Worm (Caenorhabditis elegans) whole organism, L4 larva: ENCODE results near the gene fbxb-45.
"Not testable (repeated sequence)": the region's sequence is repeated elsewhere in the genome, so short reads cannot be mapped to it uniquely, and the experiment has no call there.

Experiments
- T20F7.1 ChIP-seq: fragments of 200-800 bp; sonication (Bioruptor generic); optimal IDR thresholded peaks from 2 replicates; lab custom pipeline; 2018; ENCODE audit warnings: mild to moderate bottlenecking, missing genetic modification characterization, missing compliant biosample characterization
- T26A8.4 ChIP-seq: fragments of 200-800 bp; sonication (Bioruptor generic); IDR thresholded peaks from 2 replicates; pipeline ENCODE4 v1.3.6; 2022; ENCODE audit warnings: missing genetic modification characterization, missing compliant biosample characterization
- Y5F2A.4 ChIP-seq: fragments of 200-800 bp; sonication (Bioruptor generic); optimal IDR thresholded peaks from 2 replicates; lab custom pipeline; 2018; ENCODE audit warnings: mild to moderate bottlenecking, missing genetic modification characterization, missing compliant biosample characterization
- ama-1 ChIP-seq: fragments of 150-350 bp; optimal IDR thresholded peaks from 2 replicates; lab custom pipeline; 2014; ENCODE audit warnings: inconsistent platforms, mixed read lengths
- ctbp-1 ChIP-seq: fragments of 200-800 bp; sonication (Bioruptor generic); IDR thresholded peaks from 2 replicates; pipeline ENCODE4 v1.3.6; 2022; ENCODE audit warnings: missing genetic modification reagents, missing genetic modification characterization, missing compliant biosample characterization
- dpl-1 ChIP-seq: fragments of 150-350 bp; optimal IDR thresholded peaks from 2 replicates; lab custom pipeline; 2014; ENCODE audit warnings: missing biosample characterization, missing genetic modification reagents, missing genetic modification characterization
- duxl-1 ChIP-seq: sonication (generic microtip); optimal IDR thresholded peaks from 2 replicates; lab custom pipeline; 2016; ENCODE audit warnings: mild to moderate bottlenecking, missing genetic modification characterization, moderate library complexity, missing compliant biosample characterization; ENCODE audit not compliant: poor library complexity
- fos-1 ChIP-seq: fragments of 150-350 bp; optimal IDR thresholded peaks from 2 replicates; lab custom pipeline; 2014; ENCODE audit warnings: missing biosample characterization, missing genetic modification characterization
- hif-1 ChIP-seq, 2 experiments: sonication (generic microtip); optimal IDR thresholded peaks; 2 replicates each; lab custom pipeline; 2016 to 2017; ENCODE audit warnings: missing compliant biosample characterization in 2 of 2, missing genetic modification characterization in 2 of 2, missing genetic modification reagents in 2 of 2, missing genotype in 2 of 2, mild to moderate bottlenecking in 1 of 2
- hmg-1.1 ChIP-seq: fragments of 200-800 bp; sonication (Bioruptor generic); IDR thresholded peaks from 2 replicates; pipeline ENCODE4 v1.3.6; 2022; ENCODE audit warnings: missing genetic modification reagents, missing genetic modification characterization, missing compliant biosample characterization
- lim-7 ChIP-seq: fragments of 200-800 bp; sonication (Bioruptor generic); IDR thresholded peaks from 2 replicates; pipeline ENCODE4 v1.3.6; 2022; ENCODE audit warnings: missing genetic modification characterization, missing compliant biosample characterization
- lsy-2 ChIP-seq, 2 experiments: fragments of 150-350 bp in 1 of 2; sonication (generic microtip) in 1 of 2; optimal IDR thresholded peaks; 2 replicates each; lab custom pipeline; 2014 to 2017; ENCODE audit warnings: missing biosample characterization in 2 of 2, missing genetic modification characterization in 2 of 2
- madf-5 ChIP-seq, 2 experiments: fragments of 200-800 bp; sonication (Bioruptor generic); IDR thresholded peaks; 2 replicates each; pipeline ENCODE4 v1.3.6; 2022; ENCODE audit warnings: missing compliant biosample characterization in 2 of 2, missing genetic modification characterization in 2 of 2
- nhr-10 ChIP-seq: fragments of 150-350 bp; optimal IDR thresholded peaks from 2 replicates; lab custom pipeline; 2014; ENCODE audit warnings: missing biosample characterization, missing genetic modification characterization
- nhr-28 ChIP-seq: fragments of 150-350 bp; optimal IDR thresholded peaks from 2 replicates; lab custom pipeline; 2014; ENCODE audit warnings: missing biosample characterization, missing genetic modification characterization
- nhr-76 ChIP-seq: fragments of 150-350 bp; optimal IDR thresholded peaks from 2 replicates; lab custom pipeline; 2014; ENCODE audit warnings: missing biosample characterization, missing genetic modification characterization
- pqm-1 ChIP-seq: sonication (generic microtip); optimal IDR thresholded peaks from 2 replicates; lab custom pipeline; 2017; ENCODE audit warnings: missing biosample characterization, missing genetic modification characterization
- unc-130 ChIP-seq: sonication (generic microtip); optimal IDR thresholded peaks from 2 replicates; lab custom pipeline; 2016; ENCODE audit warnings: missing genetic modification reagents, missing genetic modification characterization, missing compliant biosample characterization
- unc-39 ChIP-seq: sonication (generic microtip); optimal IDR thresholded peaks from 2 replicates; lab custom pipeline; 2017; ENCODE audit warnings: missing biosample characterization, missing genetic modification characterization

The fbxb-45 gene

ce11 chrII:1001351-1001750 lies 42.5 kb downstream of the fbxb-45 start, which contains the start of the genes fbxb-30 and F45D11.5:
TSS of gene fbxb-30 (minus strand) at chrII:1001451.
TSS of gene F45D11.5 (plus strand) at chrII:1001702.
- no peak for TF ChIP-seq pqm-1
- TF ChIP-seq Y5F2A.4: no peak
- no peak for TF ChIP-seq lsy-2 (tag; optimal IDR thresholded peaks at IDR 0.05; lab: Kevin White, UChicago)
- no peak for TF ChIP-seq nhr-76 (tag; lab: Kevin White, UChicago)
- TF ChIP-seq dpl-1 (GFP tag; lab: Kevin White, UChicago): no peak

- TF ChIP-seq fos-1: no peak
- no peak for TF ChIP-seq ctbp-1 (GFP tag; lab: Robert Waterston, UW)
- TF ChIP-seq T20F7.1: no peak
- TF ChIP-seq T26A8.4 (GFP tag; lab: Robert Waterston, UW): no peak
- TF ChIP-seq lim-7 (GFP tag; lab: Robert Waterston, UW): no peak
- no peak for TF ChIP-seq unc-39 (tag; lab: Kevin White, UChicago)
- no peak for TF ChIP-seq hif-1 (tag; optimal IDR thresholded peaks at IDR 0.05; lab: Kevin White, UChicago)
- TF ChIP-seq nhr-28 (tag; lab: Kevin White, UChicago): no peak
- TF ChIP-seq hmg-1.1 (GFP tag; lab: Robert Waterston, UW): no peak
Observed at ce11 chrII:999493-999892, 44.3 kb downstream of the fbxb-45 start, which contains the start of gene fbxb-29. TSS of gene fbxb-29 (minus strand) at chrII:999593.

- not testable (repeated sequence) for TF ChIP-seq duxl-1 (tag; lab: Kevin White, UChicago); ama-1 (lab: Kevin White, UChicago); T20F7.1
Observed at ce11 chrII:996112-996511, 47.7 kb downstream of the fbxb-45 start, which contains the start of gene F45D11.11. TSS of gene F45D11.11 (minus strand) at chrII:996212.

ce11 chrII:994231-994630 lies 49.6 kb downstream of the fbxb-45 start, which contains the start of gene F45D11.7:
TSS of gene F45D11.7 (plus strand) at chrII:994531.
- not testable (repeated sequence) for TF ChIP-seq madf-5 (GFP tag; IDR thresholded peaks at IDR 0.05; lab: Robert Waterston, UW); nhr-10; unc-130 (GFP tag; lab: Kevin White, UChicago)
- TF ChIP-seq, all 104 proteins: peak for 0; not testable (repeated sequence) for 104
